Worm (Caenorhabditis elegans): ENCODE data around the gene ptr-6.

DNA sequence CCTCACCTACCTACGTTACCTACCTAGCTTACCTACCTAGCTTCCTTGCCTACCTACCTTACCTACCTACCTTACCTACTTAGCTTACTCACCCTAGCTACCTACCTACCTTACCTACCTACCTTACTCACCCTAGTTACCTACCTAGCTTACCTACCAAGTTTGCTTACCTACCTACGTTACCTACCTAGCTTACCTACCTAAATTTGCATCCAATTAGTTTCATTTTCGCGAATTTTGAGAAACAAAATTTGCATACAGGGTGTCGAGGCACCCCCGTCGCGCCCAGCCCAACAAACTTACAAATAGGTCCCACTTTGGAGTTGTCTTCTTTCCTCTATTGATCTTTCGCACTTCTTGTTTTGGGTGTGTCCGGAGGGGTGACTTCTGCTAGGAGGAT is 22.3 kb upstream of the ptr-6 start:
- TF ChIP-seq him-1 (tag; optimal IDR thresholded peaks at IDR 0.05), result no peak
- TF ChIP-seq dao-5 (tag; optimal IDR thresholded peaks at IDR 0.05), result no peak
- TF ChIP-seq W03F9.2 (tag; optimal IDR thresholded peaks at IDR 0.05), result no peak

Data from whole organism, L4/young adult.